Worm (Caenorhabditis elegans) whole organism, L4/young adult: ENCODE data around the gene rgs-3.

ENCODE experiments used
- W03F9.2 ChIP-seq: fragments of 150-350 bp; optimal IDR thresholded peaks from 2 replicates; lab custom pipeline; 2014; ENCODE audit warnings: missing biosample characterization, missing genetic modification characterization
- dao-5 ChIP-seq: sonication (generic microtip); optimal IDR thresholded peaks from 2 replicates; lab custom pipeline; 2016; ENCODE audit warnings: missing genotype, missing genetic modification characterization, moderate library complexity, missing compliant biosample characterization
- him-1 ChIP-seq: sonication (generic microtip); optimal IDR thresholded peaks from 2 replicates; lab custom pipeline; 2016; ENCODE audit warnings: missing genotype, missing genetic modification reagents, missing genetic modification characterization, missing compliant biosample characterization

DNA sequence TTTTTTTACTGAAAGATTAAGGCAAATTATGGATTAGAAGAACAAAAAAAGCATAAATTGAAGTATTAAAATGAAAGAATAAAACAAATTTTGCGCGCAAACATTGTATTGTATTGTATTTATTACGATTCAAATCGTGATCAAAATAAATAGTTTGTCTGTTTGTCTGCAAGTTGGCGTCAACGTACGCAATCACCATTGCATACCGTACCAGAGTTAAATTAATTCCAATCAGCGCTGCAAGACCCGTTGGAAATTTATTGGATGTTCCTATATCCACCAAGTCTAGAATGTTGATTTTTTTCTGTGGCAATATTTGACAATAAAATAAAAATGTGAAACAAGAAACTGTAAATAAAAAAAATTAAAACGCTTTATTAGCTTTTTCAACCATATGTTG lies 13.6 kb downstream of the rgs-3 start, which contains the start of gene heri-1:
- TF ChIP-seq dao-5: no peak
- TF ChIP-seq him-1: no peak
- TF ChIP-seq W03F9.2 (tag; lab: Kevin White, UChicago): no peak
